Fruit fly (Drosophila melanogaster) S2 (cell line): ENCODE results near the gene HisRS.
A peak's percentile ranks its signal among the peaks of the same experiment; 100 is the strongest.

Source experiments
- CG8478 ChIP-seq: fragments of >200 bp; optimal IDR thresholded peaks from 2 replicates; lab custom pipeline; 2018
- CTCF ChIP-seq, 2 experiments: fragments of >200 bp; optimal IDR thresholded peaks; 2 replicates each; lab custom pipeline; 2018

The HisRS gene

dm6 chrX:18515205-18515921 lies at the start of gene HisRS, which contains the start of gene Bx:
HisRS (plus strand) TSS chrX:18515428.
Bx (plus strand) TSS chrX:18515428.
- TF ChIP-seq CTCF (optimal IDR thresholded peaks at IDR 0.05; lab: Kevin White, UChicago) (peak; percentile 52 to 73), CG8478 (lab: Kevin White, UChicago) (no peak)

dm6 chrX:18467881-18468280 lies 47.3 kb upstream of the HisRS start:
- TF ChIP-seq CG8478 (lab: Kevin White, UChicago) (no peak), CTCF (optimal IDR thresholded peaks at IDR 0.05; lab: Kevin White, UChicago) (no peak)

dm6 chrX:18479307-18480134 lies 35.7 kb upstream of the HisRS start, which contains the start of gene CG32547:
CG32547 (minus strand) TSS chrX:18479487.
- TF ChIP-seq CG8478 (lab: Kevin White, UChicago) (no peak), CTCF (optimal IDR thresholded peaks at IDR 0.05; lab: Kevin White, UChicago) (no peak)

- TF ChIP-seq CTCF (optimal IDR thresholded peaks at IDR 0.05; lab: Kevin White, UChicago): no peak
- TF ChIP-seq CG8478 (lab: Kevin White, UChicago): no peak
These were observed 32.7 kb upstream of the HisRS start for dm6 chrX:18482537-18482936.

- no peak for TF ChIP-seq CG8478 (lab: Kevin White, UChicago)
- no peak for TF ChIP-seq CTCF (optimal IDR thresholded peaks at IDR 0.05; lab: Kevin White, UChicago)
These were observed 31.7 kb upstream of the HisRS start, which contains the start of gene Hayan for dm6 chrX:18483261-18484218. Hayan (minus strand) TSS chrX:18483772.

- TF ChIP-seq CG8478 (lab: Kevin White, UChicago) (no peak), CTCF (optimal IDR thresholded peaks at IDR 0.05; lab: Kevin White, UChicago) (no peak)
These were observed 28.7 kb upstream of the HisRS start, which contains the start of gene psh for dm6 chrX:18486356-18487059. psh (minus strand) TSS chrX:18486921.

- TF ChIP-seq CG8478 (lab: Kevin White, UChicago) (no peak), CTCF (optimal IDR thresholded peaks at IDR 0.05; lab: Kevin White, UChicago) (no peak)
These were observed 25.7 kb upstream of the HisRS start, which contains the start of gene CG15046 for dm6 chrX:18489509-18489908. CG15046 (minus strand) TSS chrX:18489620.

dm6 chrX:18491941-18492340 lies 23.3 kb upstream of the HisRS start, which contains the start of gene CG15044:
CG15044 (minus strand) TSS chrX:18492006.
- no peak for TF ChIP-seq CG8478 (lab: Kevin White, UChicago)
- no peak for TF ChIP-seq CTCF (optimal IDR thresholded peaks at IDR 0.05; lab: Kevin White, UChicago)

- no peak for TF ChIP-seq CTCF (optimal IDR thresholded peaks at IDR 0.05; lab: Kevin White, UChicago)
- TF ChIP-seq CG8478 (lab: Kevin White, UChicago): no peak
These were observed 21.0 kb upstream of the HisRS start, which contains the start of gene CG15043 for dm6 chrX:18494165-18494740. CG15043 (minus strand) TSS chrX:18494168.

- TF ChIP-seq CTCF (optimal IDR thresholded peaks at IDR 0.05; lab: Kevin White, UChicago) (no peak), CG8478 (lab: Kevin White, UChicago) (no peak)
These were observed 15.5 kb upstream of the HisRS start, which contains the start of the genes Pgant7 and Xrcc2 for dm6 chrX:18499679-18500187. Pgant7 (minus strand) TSS chrX:18499986. Xrcc2 (plus strand) TSS chrX:18500127.

dm6 chrX:18504948-18505597 lies 10.2 kb upstream of the HisRS start, which contains the start of gene Wnt5:
Wnt5 (minus strand) TSS chrX:18505405.
- TF ChIP-seq CG8478 (lab: Kevin White, UChicago) (no peak), CTCF (optimal IDR thresholded peaks at IDR 0.05; lab: Kevin White, UChicago) (no peak)
